Fruit fly (Drosophila melanogaster) Kc167 (cell line): ENCODE data around the gene CG5043.

Source experiments
- Sin3A ChIP-seq: fragments of >200 bp; optimal IDR thresholded peaks from 2 replicates; lab custom pipeline; 2018; ENCODE audit warnings: missing external identifiers
- h ChIP-seq: fragments of >200 bp; optimal IDR thresholded peaks from 3 replicates; lab custom pipeline; 2018; ENCODE audit warnings: missing external identifiers
- psq ChIP-seq: fragments of >200 bp; optimal IDR thresholded peaks from 2 replicates; lab custom pipeline; 2017; ENCODE audit warnings: missing external identifiers
- ttk ChIP-seq: sonication (Bioruptor generic); optimal IDR thresholded peaks from 2 replicates; lab custom pipeline; 2017; ENCODE audit warnings: missing external identifiers

DNA sequence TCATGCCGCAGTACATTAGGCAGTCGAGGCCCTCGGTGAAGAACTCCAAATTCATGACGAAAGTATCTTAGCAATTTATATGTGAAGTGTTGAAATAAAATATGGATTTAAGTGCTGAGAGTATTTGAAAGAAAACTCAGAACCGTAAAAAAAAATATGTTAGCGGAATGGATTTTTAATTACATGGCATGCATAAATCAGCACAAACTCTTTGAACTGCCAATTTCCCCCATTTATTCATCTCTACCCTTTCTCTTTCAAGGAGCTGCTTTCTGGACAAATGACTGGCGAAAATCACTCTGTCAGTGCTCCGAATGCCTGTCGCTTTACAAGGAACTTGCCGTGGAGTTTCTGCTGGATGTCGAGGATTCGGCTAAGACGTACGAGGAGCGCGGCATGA, 21.1 kb upstream of the CG5043 start, which contains the start of gene Rsph9:
- no peak for TF ChIP-seq psq
- no peak for TF ChIP-seq ttk (lab: Kevin White, UChicago)
- no peak for TF ChIP-seq Sin3A (lab: Kevin White, UChicago)
- TF ChIP-seq h (lab: Kevin White, UChicago), result no peak
